Fruit fly (Drosophila melanogaster): ENCODE results near the gene CG11858.

CG11858 gene

DNA sequence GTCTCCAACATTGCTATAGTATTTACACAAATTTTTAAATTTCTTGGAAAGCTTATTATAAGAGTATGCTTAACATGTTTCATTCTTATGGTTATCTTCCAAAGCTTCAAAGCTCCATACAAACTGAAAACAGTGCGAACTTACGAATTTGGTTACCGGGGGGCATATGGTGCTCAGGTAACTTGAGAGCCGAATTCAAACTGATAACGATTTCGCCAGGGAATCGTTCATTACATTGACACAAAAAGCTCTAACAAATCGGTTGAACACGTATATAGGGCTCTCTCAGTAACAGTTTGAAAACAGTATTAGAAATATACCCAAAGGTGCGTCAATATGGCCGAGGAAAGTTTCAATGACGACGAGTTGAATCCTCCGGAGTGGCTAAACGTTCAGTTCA is 38.0 kb downstream of the CG11858 start, which contains the start of gene CG13659:
TSS of gene CG13659 (plus strand) at position 317 of the 400 bp plus-strand sequence.
- TF ChIP-seq pad (GFP tag; optimal IDR thresholded peaks at IDR 0.05) (no peak), cnc (optimal IDR thresholded peaks at IDR 0.05) (no peak), CG7101 (tag; optimal IDR thresholded peaks at IDR 0.05) (no peak), CG1620 (GFP tag; optimal IDR thresholded peaks at IDR 0.05) (no peak), tj (GFP tag; optimal IDR thresholded peaks at IDR 0.05) (no peak), CG33017 (tag; optimal IDR thresholded peaks at IDR 0.05) (no peak), kay (GFP tag; ENCODE audit: borderline replicate concordance) (peak; percentile 46)

dm6 chr3R:25302239-25302638 is 39.7 kb downstream of the CG11858 start, which contains the start of gene CG31370:
Gene CG31370, plus strand, starts transcription at chr3R:25302464.
- TF ChIP-seq CG12768 (GFP tag; optimal IDR thresholded peaks at IDR 0.05) (no peak), cic (GFP tag; optimal IDR thresholded peaks at IDR 0.05) (peak; percentile 26), kay (GFP tag; ENCODE audit: borderline replicate concordance) (peak; percentile 93)

DNA sequence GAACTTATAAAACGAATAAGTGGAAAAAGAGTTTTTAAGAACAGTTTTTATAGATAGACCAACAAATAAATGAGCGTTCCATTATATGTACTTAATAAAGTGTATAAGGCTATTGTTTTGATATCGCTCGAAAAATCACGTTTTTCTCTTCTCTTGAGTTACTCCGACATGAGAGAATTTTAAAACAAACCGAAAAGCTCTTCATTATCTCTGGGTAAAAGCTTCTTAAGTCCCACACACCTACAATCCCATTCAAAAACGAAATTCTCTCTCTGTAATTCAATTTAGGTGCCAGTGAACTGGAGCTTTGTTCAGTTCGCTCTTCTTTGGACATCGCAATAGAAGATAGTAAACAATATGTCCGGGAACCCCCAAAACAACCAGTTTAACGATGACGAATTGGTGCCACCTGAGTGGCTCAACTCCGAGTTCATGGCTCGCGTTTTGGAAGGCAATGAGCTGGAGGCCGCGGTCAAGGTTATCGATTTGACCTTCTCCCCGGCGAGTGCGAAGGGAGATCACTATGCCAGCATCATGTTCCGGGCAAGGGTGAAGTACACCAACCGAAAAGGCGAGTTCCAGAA is 41.4 kb downstream of the CG11858 start, which contains the start of gene CG31436:
TSS of gene CG31436 (plus strand) at position 281 of the 584 bp plus-strand sequence.
- peak; percentile 84 for TF ChIP-seq kay (GFP tag; ENCODE audit: borderline replicate concordance)
- TF ChIP-seq cic (GFP tag; optimal IDR thresholded peaks at IDR 0.05), result peak; percentile 62
- no peak for TF ChIP-seq CG5204 (GFP tag; optimal IDR thresholded peaks at IDR 0.05)

dm6 chr3R:25305822-25306544 is 43.4 kb downstream of the CG11858 start:
- no peak for TF ChIP-seq CG1620 (GFP tag; optimal IDR thresholded peaks at IDR 0.05)
- TF ChIP-seq cic (GFP tag; optimal IDR thresholded peaks at IDR 0.05), result peak; percentile 73
- TF ChIP-seq kay (GFP tag; ENCODE audit: borderline replicate concordance), result peak; percentile 95
- peak; percentile 23 for TF ChIP-seq CG12768 (GFP tag; optimal IDR thresholded peaks at IDR 0.05)
- TF ChIP-seq cnc (optimal IDR thresholded peaks at IDR 0.05), result peak; percentile 54 to 91
- TF ChIP-seq Mnt (GFP tag; optimal IDR thresholded peaks at IDR 0.05), result no peak
- TF ChIP-seq tj (GFP tag; optimal IDR thresholded peaks at IDR 0.05), result peak; percentile 28

DNA sequence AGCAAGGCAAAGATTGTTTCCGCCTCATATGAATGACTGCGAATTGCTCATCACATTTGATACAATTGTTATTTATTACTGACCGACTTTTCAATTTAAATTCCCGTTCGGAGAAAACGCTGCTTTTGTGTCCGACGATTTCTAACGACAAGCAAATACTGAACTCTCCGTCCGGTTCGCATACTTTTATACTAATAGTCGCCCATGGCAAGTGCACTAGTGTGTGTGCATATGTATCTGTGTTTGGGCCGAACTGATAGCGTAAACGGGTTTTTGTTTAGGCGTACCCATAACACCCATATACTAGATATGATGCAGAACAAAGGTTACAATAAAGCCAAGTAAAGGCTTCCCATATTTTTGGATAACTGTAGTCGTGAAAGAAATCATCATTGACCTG is 45.7 kb downstream of the CG11858 start, which contains the start of gene CG10550:
TSS of gene CG10550 (minus strand) at position 164 of the 400 bp plus-strand sequence.
- TF ChIP-seq ovo (GFP tag; optimal IDR thresholded peaks at IDR 0.05) (no peak), kay (GFP tag; ENCODE audit: borderline replicate concordance) (no peak), cnc (optimal IDR thresholded peaks at IDR 0.05) (no peak), Mnt (GFP tag; optimal IDR thresholded peaks at IDR 0.05) (peak; percentile 33), Crg-1 (GFP tag; optimal IDR thresholded peaks at IDR 0.05) (no peak), CG11617 (GFP tag; optimal IDR thresholded peaks at IDR 0.05) (no peak), CG7101 (tag; optimal IDR thresholded peaks at IDR 0.05) (no peak), CG33017 (tag; optimal IDR thresholded peaks at IDR 0.05) (no peak), tj (GFP tag; optimal IDR thresholded peaks at IDR 0.05) (no peak), toe (GFP tag; optimal IDR thresholded peaks at IDR 0.05) (no peak), CG1620 (GFP tag; optimal IDR thresholded peaks at IDR 0.05) (no peak), CG14711 (tag; optimal IDR thresholded peaks at IDR 0.05) (no peak), CG5204 (GFP tag; optimal IDR thresholded peaks at IDR 0.05) (no peak), CG12768 (GFP tag; optimal IDR thresholded peaks at IDR 0.05) (peak; percentile 61), bab1 (GFP tag; optimal IDR thresholded peaks at IDR 0.05) (no peak), Hr96 (GFP tag; optimal IDR thresholded peaks at IDR 0.05) (peak; percentile 1), pad (GFP tag; optimal IDR thresholded peaks at IDR 0.05) (no peak), cic (GFP tag; optimal IDR thresholded peaks at IDR 0.05) (peak; percentile 46), CG7045 (GFP tag; optimal IDR thresholded peaks at IDR 0.05) (no peak), Clk (GFP tag; optimal IDR thresholded peaks at IDR 0.05) (no peak)

- TF ChIP-seq ovo (GFP tag; optimal IDR thresholded peaks at IDR 0.05), result no peak
- peak; percentile 5 for TF ChIP-seq cic (GFP tag; optimal IDR thresholded peaks at IDR 0.05)
- no peak for TF ChIP-seq tj (GFP tag; optimal IDR thresholded peaks at IDR 0.05)
- TF ChIP-seq cnc (optimal IDR thresholded peaks at IDR 0.05), result no peak
Measured at dm6 chr3R:25309175-25309574, 46.6 kb downstream of the CG11858 start.

- TF ChIP-seq Hr96 (GFP tag; optimal IDR thresholded peaks at IDR 0.05) (no peak), ovo (GFP tag; optimal IDR thresholded peaks at IDR 0.05) (no peak), Crg-1 (GFP tag; optimal IDR thresholded peaks at IDR 0.05) (no peak), kay (GFP tag; ENCODE audit: borderline replicate concordance) (no peak), CG7101 (tag; optimal IDR thresholded peaks at IDR 0.05) (no peak)
Measured at dm6 chr3R:25310843-25311242, 48.3 kb downstream of the CG11858 start, which contains the start of gene CG31099. Gene CG31099, minus strand, starts transcription at chr3R:25310943.

Data from whole organism, adult.